Worm (Caenorhabditis elegans) whole organism, late embryonic: ENCODE results near the gene B0303.7.

Source experiments
- C08G9.2 ChIP-seq: sonication (generic microtip); optimal IDR thresholded peaks from 2 replicates; lab custom pipeline; 2016; ENCODE audit warnings: mild to moderate bottlenecking, missing genetic modification characterization, moderate library complexity, missing compliant biosample characterization
- C38D4.7 ChIP-seq: fragments of 200-800 bp; sonication (Bioruptor generic); optimal IDR thresholded peaks from 2 replicates; lab custom pipeline; 2018; ENCODE audit warnings: mild to moderate bottlenecking, missing genetic modification characterization, moderate library complexity, missing compliant biosample characterization
- K02D7.2 ChIP-seq: sonication (generic microtip); optimal IDR thresholded peaks from 2 replicates; lab custom pipeline; 2017; ENCODE audit warnings: mild to moderate bottlenecking, missing genetic modification characterization, missing compliant biosample characterization
- Y22D7AL.16 ChIP-seq: sonication (generic microtip); optimal IDR thresholded peaks from 2 replicates; lab custom pipeline; 2016; ENCODE audit warnings: missing genetic modification characterization, missing compliant biosample characterization
- ahr-1 ChIP-seq: sonication (generic microtip); optimal IDR thresholded peaks from 2 replicates; lab custom pipeline; 2016; ENCODE audit warnings: missing genetic modification characterization, missing compliant biosample characterization
- ama-1 ChIP-seq: fragments of 150-350 bp; optimal IDR thresholded peaks from 2 replicates; lab custom pipeline; 2014
- ceh-22 ChIP-seq: sonication (generic microtip); optimal IDR thresholded peaks from 2 replicates; lab custom pipeline; 2017; ENCODE audit warnings: missing biosample characterization, missing genetic modification characterization
- ceh-45 ChIP-seq: fragments of 200-800 bp; sonication (Bioruptor generic); IDR thresholded peaks from 2 replicates; pipeline ENCODE4 v1.3.6; 2022; ENCODE audit warnings: missing genetic modification reagents, missing genetic modification characterization, missing compliant biosample characterization
- ceh-6 ChIP-seq: fragments of 200-800 bp; sonication (Bioruptor generic); optimal IDR thresholded peaks from 2 replicates; lab custom pipeline; 2018; ENCODE audit warnings: mild to moderate bottlenecking, missing genetic modification characterization, missing compliant biosample characterization
- elt-2 ChIP-seq: sonication (generic microtip); optimal IDR thresholded peaks from 2 replicates; lab custom pipeline; 2016; ENCODE audit warnings: missing genetic modification reagents, missing genetic modification characterization, missing compliant biosample characterization
- elt-4 ChIP-seq: sonication (generic microtip); optimal IDR thresholded peaks from 2 replicates; lab custom pipeline; 2016; ENCODE audit warnings: missing genetic modification characterization, missing compliant biosample characterization
- ets-4 ChIP-seq: sonication (generic microtip); optimal IDR thresholded peaks from 2 replicates; lab custom pipeline; 2016; ENCODE audit warnings: missing genetic modification characterization, missing compliant biosample characterization
- eyg-1 ChIP-seq: sonication (generic microtip); optimal IDR thresholded peaks from 2 replicates; lab custom pipeline; 2016; ENCODE audit warnings: missing genotype, missing genetic modification characterization, missing compliant biosample characterization
- fax-1 ChIP-seq: sonication (generic microtip); optimal IDR thresholded peaks from 2 replicates; lab custom pipeline; 2016; ENCODE audit warnings: missing genotype, missing genetic modification characterization, missing compliant biosample characterization
- fkh-10 ChIP-seq: fragments of 150-350 bp; optimal IDR thresholded peaks from 2 replicates; lab custom pipeline; 2014; ENCODE audit warnings: missing biosample characterization, missing genetic modification reagents, missing genetic modification characterization
- hlh-15 ChIP-seq: sonication (generic microtip); optimal IDR thresholded peaks from 2 replicates; lab custom pipeline; 2016; ENCODE audit warnings: missing genetic modification characterization, missing compliant biosample characterization
- hlh-30 ChIP-seq: sonication (generic microtip); optimal IDR thresholded peaks from 2 replicates; lab custom pipeline; 2017; ENCODE audit warnings: antibody characterized with exemption, missing genetic modification characterization, missing compliant biosample characterization; ENCODE audit not compliant: insufficient read depth
- hlh-8 ChIP-seq: sonication (generic microtip); optimal IDR thresholded peaks from 2 replicates; lab custom pipeline; 2016; ENCODE audit warnings: missing genotype, missing genetic modification characterization, missing compliant biosample characterization
- lim-6 ChIP-seq: sonication (generic microtip); optimal IDR thresholded peaks from 2 replicates; lab custom pipeline; 2016; ENCODE audit warnings: missing genetic modification characterization, missing compliant biosample characterization
- lin-11 ChIP-seq: fragments of 200-800 bp; sonication (Bioruptor generic); optimal IDR thresholded peaks from 2 replicates; lab custom pipeline; 2018; ENCODE audit warnings: mild to moderate bottlenecking, missing genetic modification characterization, missing compliant biosample characterization
- mec-3 ChIP-seq: sonication (generic microtip); optimal IDR thresholded peaks from 2 replicates; lab custom pipeline; 2016; ENCODE audit warnings: borderline replicate concordance, missing genetic modification characterization, missing compliant biosample characterization
- nhr-11 ChIP-seq: fragments of 150-350 bp; optimal IDR thresholded peaks from 2 replicates; lab custom pipeline; 2014; ENCODE audit warnings: missing biosample characterization, missing genetic modification characterization
- npax-4 ChIP-seq: sonication (generic microtip); optimal IDR thresholded peaks from 2 replicates; lab custom pipeline; 2016; ENCODE audit warnings: missing genetic modification characterization, missing compliant biosample characterization
- pag-3 ChIP-seq: sonication (generic microtip); optimal IDR thresholded peaks from 2 replicates; lab custom pipeline; 2016; ENCODE audit warnings: missing compliant biosample characterization, missing genetic modification characterization, borderline replicate concordance
- pat-9 ChIP-seq: fragments of 200-800 bp; sonication (Bioruptor generic); optimal IDR thresholded peaks from 2 replicates; lab custom pipeline; 2018; ENCODE audit warnings: mild to moderate bottlenecking, missing genetic modification characterization, moderate library complexity, missing compliant biosample characterization
- pha-2 ChIP-seq: sonication (generic microtip); optimal IDR thresholded peaks from 2 replicates; lab custom pipeline; 2017; ENCODE audit warnings: mild to moderate bottlenecking, missing genetic modification characterization, missing compliant biosample characterization
- pros-1 ChIP-seq: fragments of 150-350 bp; optimal IDR thresholded peaks from 2 replicates; lab custom pipeline; 2014; ENCODE audit warnings: missing biosample characterization, missing genetic modification reagents, missing genetic modification characterization
- ref-2 ChIP-seq: sonication (generic microtip); optimal IDR thresholded peaks from 2 replicates; lab custom pipeline; 2016; ENCODE audit warnings: missing genetic modification characterization, missing compliant biosample characterization
- sdc-2 ChIP-seq: sonication (generic microtip); optimal IDR thresholded peaks from 2 replicates; lab custom pipeline; 2016; ENCODE audit warnings: missing genotype, missing genetic modification characterization, missing compliant biosample characterization
- sox-2 ChIP-seq: fragments of 200-800 bp; sonication (Bioruptor generic); IDR thresholded peaks from 2 replicates; pipeline ENCODE4 v1.3.6; 2022; ENCODE audit warnings: missing genetic modification reagents, missing genetic modification characterization, missing compliant biosample characterization
- sox-4 ChIP-seq: sonication (generic microtip); optimal IDR thresholded peaks from 2 replicates; lab custom pipeline; 2017; ENCODE audit warnings: mild to moderate bottlenecking, missing genetic modification characterization, inconsistent platforms, missing compliant biosample characterization
- syd-9 ChIP-seq: sonication (generic microtip); optimal IDR thresholded peaks from 2 replicates; lab custom pipeline; 2016; ENCODE audit warnings: mild to moderate bottlenecking, missing genetic modification characterization, moderate library complexity, missing compliant biosample characterization
- ttx-3 ChIP-seq: sonication (generic microtip); optimal IDR thresholded peaks from 2 replicates; lab custom pipeline; 2016; ENCODE audit warnings: missing genetic modification reagents, missing genetic modification characterization, missing compliant biosample characterization
- unc-55 ChIP-seq: sonication (generic microtip); optimal IDR thresholded peaks from 2 replicates; lab custom pipeline; 2017; ENCODE audit warnings: missing biosample characterization, missing genetic modification reagents, missing genetic modification characterization
- unc-86 ChIP-seq: sonication (generic microtip); optimal IDR thresholded peaks from 2 replicates; lab custom pipeline; 2016; ENCODE audit warnings: missing genetic modification characterization, missing compliant biosample characterization
- ztf-16 ChIP-seq: sonication (generic microtip); optimal IDR thresholded peaks from 2 replicates; lab custom pipeline; 2017; ENCODE audit warnings: missing genetic modification characterization, missing compliant biosample characterization

Gene B0303.7

DNA sequence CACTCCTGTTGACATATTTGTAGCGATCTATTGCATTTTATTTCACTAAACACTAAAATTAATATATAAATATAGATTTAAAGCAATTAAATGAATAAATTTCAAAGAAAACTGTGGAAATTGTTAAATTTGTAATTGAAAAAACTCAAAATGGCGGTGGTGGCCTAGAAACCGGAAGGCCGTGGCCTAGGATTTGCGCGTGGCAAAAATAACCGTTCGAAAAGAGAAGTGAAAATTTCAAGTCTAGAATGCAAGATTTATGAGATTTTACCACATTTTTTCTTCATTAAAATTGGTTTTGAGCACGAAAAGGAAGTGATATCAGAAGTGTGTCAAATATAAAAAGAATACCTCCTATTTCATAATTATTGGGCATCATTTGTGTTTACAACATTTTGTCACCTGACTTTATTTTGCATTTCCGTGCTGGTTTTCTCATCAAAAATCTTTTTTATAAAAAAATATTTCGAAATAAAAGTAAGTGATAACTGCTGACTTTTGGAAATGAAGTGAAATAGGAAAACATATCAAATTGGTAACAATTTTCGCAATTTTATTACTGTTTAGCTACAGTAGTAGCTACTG is 9.7 kb upstream of the B0303.7 start, which contains the start of gene fli-1 (continued):
- TF ChIP-seq fkh-10 (GFP tag; lab: Kevin White, UChicago) (no peak), npax-4 (tag; lab: Kevin White, UChicago) (no peak), syd-9 (tag; lab: Kevin White, UChicago) (no peak), elt-4 (tag; lab: Kevin White, UChicago) (no peak), unc-86 (tag; lab: Kevin White, UChicago) (no peak), ref-2 (tag; lab: Kevin White, UChicago) (no peak), lim-6 (no peak), elt-2 (tag; lab: Kevin White, UChicago) (peak; percentile 18), ahr-1 (tag; lab: Kevin White, UChicago) (no peak), C08G9.2 (tag; lab: Kevin White, UChicago) (peak; percentile 68), ceh-45 (GFP tag; lab: Robert Waterston, UW) (no peak), sdc-2 (tag; lab: Kevin White, UChicago) (no peak), pat-9 (no peak), hlh-8 (no peak), nhr-11 (tag; lab: Kevin White, UChicago) (no peak), eyg-1 (tag; lab: Kevin White, UChicago) (no peak), lin-11 (tag; lab: Kevin White, UChicago) (no peak), ceh-6 (GFP tag; lab: Kevin White, UChicago) (no peak), ets-4 (tag; lab: Kevin White, UChicago) (peak; percentile 29), ztf-16 (tag; lab: Kevin White, UChicago) (no peak), sox-2 (GFP tag; lab: Robert Waterston, UW) (no peak), mec-3 (tag; lab: Kevin White, UChicago) (no peak), ttx-3 (no peak), hlh-15 (tag; lab: Kevin White, UChicago) (no peak), pros-1 (tag; lab: Kevin White, UChicago) (no peak), C38D4.7 (GFP tag; lab: Kevin White, UChicago) (no peak), sox-4 (tag; lab: Kevin White, UChicago) (no peak), pha-2 (tag; lab: Kevin White, UChicago) (no peak), hlh-30 (tag; lab: Kevin White, UChicago) (no peak), fax-1 (tag; lab: Kevin White, UChicago) (no peak), ceh-22 (tag; lab: Kevin White, UChicago) (no peak), K02D7.2 (tag; lab: Kevin White, UChicago) (no peak), pag-3 (tag; lab: Kevin White, UChicago) (no peak)

DNA sequence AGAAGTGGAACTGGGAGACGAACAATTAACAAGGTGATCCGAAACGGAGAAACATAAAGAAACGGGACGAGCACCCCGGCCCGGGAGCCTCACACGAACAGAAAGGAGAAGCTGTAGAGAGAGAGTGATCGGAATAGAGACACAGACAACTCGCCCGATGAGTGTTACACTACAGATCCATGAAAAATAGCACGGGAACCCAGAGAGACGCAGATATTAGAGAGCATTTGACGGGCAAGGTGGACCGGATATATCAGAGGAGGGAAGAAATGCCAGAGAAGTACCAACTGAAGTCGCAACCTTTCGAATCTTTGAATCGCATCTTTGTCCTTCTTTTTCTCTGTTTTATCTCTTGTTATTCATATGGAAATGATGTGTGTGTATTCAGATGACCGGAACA is 9.0 kb upstream of the B0303.7 start, which contains the start of gene anmt-1:
anmt-1 (plus strand) TSS at position 388 of the 400 bp plus-strand sequence.
- TF ChIP-seq pat-9: peak; percentile 17
- TF ChIP-seq Y22D7AL.16 (tag; lab: Kevin White, UChicago): no peak
- peak; percentile 83 for TF ChIP-seq unc-55 (GFP tag; lab: Kevin White, UChicago)

DNA sequence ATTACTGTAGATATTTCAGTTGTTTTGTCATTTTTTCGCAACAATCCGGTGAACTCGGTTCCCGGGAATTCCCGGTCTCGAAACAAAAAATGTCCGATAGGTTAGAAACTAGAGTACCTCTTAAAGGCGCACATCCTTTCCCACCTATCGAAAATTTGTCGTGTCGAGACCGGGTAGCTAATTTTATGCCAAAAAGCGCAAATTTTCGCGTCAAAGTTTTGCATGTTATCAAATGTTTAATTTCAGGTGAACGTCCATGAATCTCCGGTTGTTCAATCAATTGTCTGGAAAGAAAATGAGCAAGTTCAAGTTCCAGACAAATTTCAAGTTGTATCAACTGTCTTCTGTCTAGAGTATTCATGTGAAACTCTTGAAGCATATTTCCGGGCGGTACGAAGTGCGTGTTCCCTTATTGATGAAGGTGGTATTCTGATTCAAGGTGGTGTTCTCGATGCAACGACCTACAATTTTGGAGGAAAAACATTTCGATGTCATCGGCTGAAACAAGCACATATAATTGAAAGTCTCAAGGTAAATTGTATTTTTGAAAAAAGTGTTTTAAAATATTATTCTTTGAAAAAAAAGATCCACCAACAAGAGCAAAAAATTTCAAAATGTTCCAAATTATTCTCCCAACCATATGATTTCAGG is 7.7 kb upstream of the B0303.7 start:
- TF ChIP-seq lin-11 (tag; lab: Kevin White, UChicago) (no peak), ama-1 (lab: Kevin White, UChicago) (peak; percentile 10)
